Fruit fly (Drosophila melanogaster) whole organism, embryonic: ENCODE data around the gene mld.
A peak's percentile ranks its signal among the peaks of the same experiment; 100 is the strongest.

Experiments used
- Bgb ChIP-seq: fragments of 200-800 bp; sonication (Bioruptor generic); IDR thresholded peaks from 2 replicates; pipeline ENCODE4 v1.3.6; 2022; ENCODE audit warnings: missing biosample characterization, missing genetic modification characterization; ENCODE audit not compliant: partially characterized antibody
- Blimp-1 ChIP-seq: fragments of 200-800 bp; sonication (Bioruptor generic); optimal IDR thresholded peaks from 3 replicates; lab custom pipeline; 2018; ENCODE audit warnings: missing biosample characterization, missing genetic modification characterization, mild to moderate bottlenecking, moderate library complexity, missing genetic modification reagents
- CG12391 ChIP-seq: fragments of 200-800 bp; sonication (Bioruptor generic); optimal IDR thresholded peaks from 3 replicates; lab custom pipeline; 2018; ENCODE audit warnings: missing biosample characterization, mild to moderate bottlenecking, missing genetic modification characterization, moderate library complexity
- CG12769 ChIP-seq: fragments of 200-800 bp; sonication (Bioruptor generic); optimal IDR thresholded peaks from 2 replicates; lab custom pipeline; 2019; ENCODE audit warnings: missing biosample characterization, mild to moderate bottlenecking, missing genetic modification characterization, moderate library complexity
- CG13894 ChIP-seq: fragments of 200-800 bp; sonication (Bioruptor generic); optimal IDR thresholded peaks from 3 replicates; lab custom pipeline; 2018; ENCODE audit warnings: missing biosample characterization, mild to moderate bottlenecking, missing genetic modification characterization, moderate library complexity
- CG14050 ChIP-seq: fragments of 200-800 bp; sonication (Bioruptor generic); IDR thresholded peaks from 3 replicates; pipeline ENCODE4 v1.3.6; 2022; ENCODE audit warnings: missing biosample characterization, missing genetic modification characterization
- CG15696 ChIP-seq: fragments of 200-800 bp; sonication (Bioruptor generic); optimal IDR thresholded peaks from 2 replicates; lab custom pipeline; 2019; ENCODE audit warnings: missing biosample characterization, mild to moderate bottlenecking, missing genetic modification characterization, moderate library complexity
- CG1832 ChIP-seq: fragments of 200-800 bp; sonication (Bioruptor generic); optimal IDR thresholded peaks from 2 replicates; lab custom pipeline; 2017; ENCODE audit warnings: missing biosample characterization, mild to moderate bottlenecking, missing genetic modification characterization, inconsistent platforms
- CG2712 ChIP-seq: fragments of 200-800 bp; optimal IDR thresholded peaks from 3 replicates; lab custom pipeline; 2019; ENCODE audit warnings: missing biosample characterization, mild to moderate bottlenecking, missing genetic modification characterization, moderate library complexity
- CG32772 ChIP-seq: fragments of 200-800 bp; sonication (Bioruptor generic); IDR thresholded peaks from 2 replicates; pipeline ENCODE4 v1.3.6; 2022; ENCODE audit warnings: missing biosample characterization, missing genetic modification characterization
- CG9727 ChIP-seq: fragments of 200-800 bp; sonication (Bioruptor generic); optimal IDR thresholded peaks from 3 replicates; lab custom pipeline; 2017; ENCODE audit warnings: missing biosample characterization, mild to moderate bottlenecking, missing genetic modification characterization
- CG9932 ChIP-seq: fragments of 200-800 bp; sonication (Bioruptor generic); IDR thresholded peaks from 2 replicates; pipeline ENCODE4 v1.3.6; 2022; ENCODE audit warnings: missing biosample characterization, missing genetic modification characterization
- D19A ChIP-seq: fragments of 200-800 bp; optimal IDR thresholded peaks from 3 replicates; lab custom pipeline; 2019; ENCODE audit warnings: missing biosample characterization, mild to moderate bottlenecking, missing genetic modification characterization, moderate library complexity
- Deaf1 ChIP-seq: fragments of 200-800 bp; optimal IDR thresholded peaks from 3 replicates; lab custom pipeline; 2019; ENCODE audit warnings: missing biosample characterization, mild to moderate bottlenecking, missing genetic modification characterization, moderate library complexity
- E2f2 ChIP-seq: fragments of 200-800 bp; sonication (Bioruptor generic); IDR thresholded peaks from 2 replicates; pipeline ENCODE4 v1.3.6; 2022; ENCODE audit warnings: missing biosample characterization, missing genetic modification characterization
- H15 ChIP-seq: fragments of 200-800 bp; sonication (Bioruptor generic); IDR thresholded peaks from 3 replicates; pipeline ENCODE4 v1.3.6; 2022; ENCODE audit warnings: missing biosample characterization, missing genetic modification characterization
- H2.0 ChIP-seq: fragments of 200-800 bp; sonication (Bioruptor generic); IDR thresholded peaks from 2 replicates; pipeline ENCODE4 v1.3.6; 2022; ENCODE audit warnings: missing biosample characterization, missing genetic modification characterization
- MTF-1 ChIP-seq: fragments of 200-800 bp; sonication (Bioruptor generic); optimal IDR thresholded peaks from 2 replicates; lab custom pipeline; 2018; ENCODE audit warnings: missing biosample characterization, mild to moderate bottlenecking, missing genetic modification characterization, borderline replicate concordance
- Oaz ChIP-seq: fragments of 200-800 bp; sonication (Bioruptor generic); IDR thresholded peaks from 2 replicates; pipeline ENCODE4 v1.3.6; 2022; ENCODE audit warnings: missing biosample characterization, missing genetic modification characterization
- Six4 ChIP-seq: fragments of 200-800 bp; sonication (Bioruptor generic); optimal IDR thresholded peaks from 2 replicates; lab custom pipeline; 2016; ENCODE audit warnings: missing biosample characterization, missing genetic modification characterization
- Tbp ChIP-seq: fragments of >200 bp; optimal IDR thresholded peaks from 2 replicates; lab custom pipeline; 2018; ENCODE audit warnings: missing biosample characterization, missing genetic modification characterization
- abd-A ChIP-seq: fragments of 200-800 bp; sonication (Bioruptor generic); optimal IDR thresholded peaks from 3 replicates; lab custom pipeline; 2019; ENCODE audit warnings: missing biosample characterization, mild to moderate bottlenecking, missing genetic modification characterization, moderate library complexity
- bsh ChIP-seq, 2 experiments: fragments of 200-800 bp; sonication (Bioruptor generic); optimal IDR thresholded peaks; 2 replicates each; lab custom pipeline; 2017 to 2018; ENCODE audit warnings: mild to moderate bottlenecking in 2 of 2, missing biosample characterization in 2 of 2, missing genetic modification characterization in 2 of 2, moderate library complexity in 1 of 2
- chinmo ChIP-seq: fragments of 200-800 bp; sonication (Bioruptor generic); IDR thresholded peaks from 4 replicates; pipeline ENCODE4 v1.3.6; 2022; ENCODE audit warnings: missing biosample characterization, missing genetic modification characterization; ENCODE audit not compliant: partially characterized antibody
- chm ChIP-seq: fragments of 200-800 bp; sonication (Bioruptor generic); IDR thresholded peaks from 2 replicates; pipeline ENCODE4 v1.3.6; 2022; ENCODE audit warnings: missing biosample characterization, missing genetic modification characterization
- corto ChIP-seq: fragments of 200-800 bp; sonication (Bioruptor generic); optimal IDR thresholded peaks from 2 replicates; lab custom pipeline; 2016; ENCODE audit warnings: missing biosample characterization, mild to moderate bottlenecking, missing genetic modification characterization, moderate library complexity
- dmrt99B ChIP-seq: fragments of 200-800 bp; sonication (Bioruptor generic); optimal IDR thresholded peaks from 2 replicates; lab custom pipeline; 2018; ENCODE audit warnings: missing biosample characterization, mild to moderate bottlenecking, missing genetic modification characterization, moderate library complexity
- fd102C ChIP-seq: fragments of 200-800 bp; sonication (Bioruptor generic); optimal IDR thresholded peaks from 2 replicates; lab custom pipeline; 2018; ENCODE audit warnings: missing biosample characterization, mild to moderate bottlenecking, missing genetic modification characterization, moderate library complexity
- grn ChIP-seq: fragments of 200-800 bp; sonication (Bioruptor generic); optimal IDR thresholded peaks from 3 replicates; lab custom pipeline; 2017; ENCODE audit warnings: missing biosample characterization, missing genetic modification characterization
- ham ChIP-seq: fragments of 200-800 bp; sonication (Bioruptor generic); IDR thresholded peaks from 2 replicates; pipeline ENCODE4 v1.3.6; 2022; ENCODE audit warnings: missing biosample characterization, missing genetic modification characterization
- jumu ChIP-seq: fragments of 200-800 bp; sonication (Bioruptor generic); optimal IDR thresholded peaks from 3 replicates; lab custom pipeline; 2016; ENCODE audit warnings: missing biosample characterization, missing genetic modification characterization
- lbe ChIP-seq: fragments of 200-800 bp; sonication (Bioruptor generic); optimal IDR thresholded peaks from 2 replicates; lab custom pipeline; 2016; ENCODE audit warnings: missing biosample characterization, mild to moderate bottlenecking, missing genetic modification characterization
- lov ChIP-seq, 2 experiments: fragments of 200-800 bp in 1 of 2; fragments of >200 bp in 1 of 2; sonication (Bioruptor generic) in 1 of 2; IDR thresholded peaks in 1 of 2; optimal IDR thresholded peaks in 1 of 2; 2 replicates in 1 of 2; 3 replicates in 1 of 2; pipeline versions ENCODE4 v1.3.6 to Lab custom; 2017 to 2022; ENCODE audit warnings: missing biosample characterization in 1 of 2, missing genetic modification characterization in 1 of 2
- nom ChIP-seq: fragments of 200-800 bp; sonication (Bioruptor generic); optimal IDR thresholded peaks from 2 replicates; lab custom pipeline; 2017; ENCODE audit warnings: missing biosample characterization, missing genetic modification characterization, mild to moderate bottlenecking, moderate library complexity, missing genetic modification reagents
- onecut ChIP-seq: fragments of 200-800 bp; sonication (Bioruptor generic); IDR thresholded peaks from 2 replicates; pipeline ENCODE4 v1.3.6; 2022; ENCODE audit warnings: missing biosample characterization, missing genetic modification characterization
- pb ChIP-seq: fragments of 200-800 bp; sonication (Bioruptor generic); optimal IDR thresholded peaks from 3 replicates; lab custom pipeline; 2016; ENCODE audit warnings: missing biosample characterization, missing genetic modification characterization
- phol ChIP-seq: fragments of 200-800 bp; sonication (Bioruptor generic); optimal IDR thresholded peaks from 3 replicates; lab custom pipeline; 2018; ENCODE audit warnings: missing biosample characterization, mild to moderate bottlenecking, missing genetic modification characterization, moderate library complexity
- pros ChIP-seq: fragments of 200-800 bp; sonication (Bioruptor generic); optimal IDR thresholded peaks from 3 replicates; lab custom pipeline; 2019; ENCODE audit warnings: missing biosample characterization, mild to moderate bottlenecking, missing genetic modification characterization, moderate library complexity
- rib ChIP-seq: fragments of 200-800 bp; sonication (Bioruptor generic); IDR thresholded peaks from 2 replicates; pipeline ENCODE4 v1.3.6; 2022; ENCODE audit warnings: missing biosample characterization, missing genetic modification characterization
- sd ChIP-seq: fragments of 200-800 bp; sonication (Bioruptor generic); optimal IDR thresholded peaks from 3 replicates; lab custom pipeline; 2018; ENCODE audit warnings: missing biosample characterization, mild to moderate bottlenecking, missing genetic modification characterization, moderate library complexity
- sens ChIP-seq: fragments of 200-800 bp; sonication (Bioruptor generic); peaks from one replicate; lab custom pipeline; 2016; ENCODE audit warnings: missing biosample characterization, missing genetic modification characterization
- sim ChIP-seq: fragments of 200-800 bp; sonication (Bioruptor generic); IDR thresholded peaks from 2 replicates; pipeline ENCODE4 v1.3.6; 2022; ENCODE audit warnings: missing biosample characterization, missing genetic modification characterization
- stc ChIP-seq: fragments of 200-800 bp; sonication (Bioruptor generic); IDR thresholded peaks from 2 replicates; pipeline ENCODE4 v1.3.6; 2022; ENCODE audit warnings: missing biosample characterization, missing genetic modification characterization
- sug ChIP-seq: fragments of 200-800 bp; optimal IDR thresholded peaks from 2 replicates; lab custom pipeline; 2019; ENCODE audit warnings: missing biosample characterization, mild to moderate bottlenecking, missing genetic modification characterization, moderate library complexity
- tll ChIP-seq, 2 experiments: fragments of 200-800 bp in 1 of 2; fragments of >200 bp in 1 of 2; sonication (Bioruptor generic) in 1 of 2; optimal IDR thresholded peaks; 2 replicates each; lab custom pipeline; 2017 to 2019; ENCODE audit warnings: missing biosample characterization in 2 of 2, missing genetic modification characterization in 2 of 2, mild to moderate bottlenecking in 1 of 2, moderate library complexity in 1 of 2
- vnd ChIP-seq: fragments of 200-800 bp; sonication (Bioruptor generic); IDR thresholded peaks from 3 replicates; pipeline ENCODE4 v1.3.6; 2022; ENCODE audit warnings: missing biosample characterization, missing genetic modification characterization; ENCODE audit not compliant: partially characterized antibody
- vvl ChIP-seq: fragments of 200-800 bp; sonication (Bioruptor generic); IDR thresholded peaks from 2 replicates; pipeline ENCODE4 v1.3.6; 2022; ENCODE audit warnings: missing biosample characterization, missing genetic modification characterization
- zf30C ChIP-seq: fragments of 200-800 bp; sonication (Bioruptor generic); optimal IDR thresholded peaks from 3 replicates; lab custom pipeline; 2018; ENCODE audit warnings: missing biosample characterization, mild to moderate bottlenecking, missing genetic modification characterization

Gene mld

dm6 chr3R:24603399-24604131, 18.1 kb downstream of the mld start (continued):
- no peak for TF ChIP-seq MTF-1 (GFP tag; lab: Kevin White, UChicago)
- TF ChIP-seq pros, result peak; percentile 66
- no peak for TF ChIP-seq rib (GFP tag; lab: Robert Waterston, UW)
- TF ChIP-seq vvl (GFP tag; lab: Robert Waterston, UW), result peak; percentile 93
- 0 out of 2 replicates have a peak, but pooled peaks have one; percentile 23 for TF ChIP-seq chm
- TF ChIP-seq CG32772 (GFP tag; lab: Robert Waterston, UW), result no peak
- peak; percentile 45 for TF ChIP-seq zf30C (GFP tag; lab: Kevin White, UChicago)
- TF ChIP-seq pb, result no peak
- TF ChIP-seq lbe (GFP tag; lab: Kevin White, UChicago), result peak; percentile 62
- TF ChIP-seq bsh (GFP tag; optimal IDR thresholded peaks at IDR 0.05; lab: Kevin White, UChicago), result no peak
- no peak for TF ChIP-seq CG12391 (tag; lab: Kevin White, UChicago)
- TF ChIP-seq Bgb (GFP tag; lab: Robert Waterston, UW), result 0 out of 2 replicates have a peak, but pooled peaks have one; percentile 7
- TF ChIP-seq Oaz, result no peak
- TF ChIP-seq lov (optimal IDR thresholded peaks at IDR 0.05; lab: Kevin White, UChicago), result no peak
- no peak for TF ChIP-seq lov (GFP tag; IDR thresholded peaks at IDR 0.05; lab: Robert Waterston, UW)
- TF ChIP-seq Deaf1 (tag; lab: Kevin White, UChicago), result peak; percentile 77
- no peak for TF ChIP-seq Six4
- TF ChIP-seq sens (GFP tag; lab: Kevin White, UChicago), result peak; percentile 83
- peak; percentile 90 for TF ChIP-seq CG12769 (tag; lab: Kevin White, UChicago)
- peak; percentile 37 for TF ChIP-seq sd (tag; lab: Kevin White, UChicago)
- no peak for TF ChIP-seq H15 (GFP tag; lab: Robert Waterston, UW)
- TF ChIP-seq onecut (GFP tag; lab: Robert Waterston, UW), result no peak
- TF ChIP-seq jumu (GFP tag; lab: Kevin White, UChicago), result no peak
- TF ChIP-seq Blimp-1 (GFP tag; lab: Kevin White, UChicago), result peak; percentile 42
- peak; percentile 11 for TF ChIP-seq CG2712 (tag; lab: Kevin White, UChicago)
- TF ChIP-seq grn (GFP tag; lab: Kevin White, UChicago), result peak; percentile 47
- no peak for TF ChIP-seq Tbp (GFP tag; lab: Kevin White, UChicago)
- no peak for TF ChIP-seq dmrt99B (tag; lab: Kevin White, UChicago)
- no peak for TF ChIP-seq ham (GFP tag; lab: Robert Waterston, UW)
- TF ChIP-seq CG9727 (GFP tag; lab: Kevin White, UChicago), result peak; percentile 10
- TF ChIP-seq sug, result peak; percentile 3
- no peak for TF ChIP-seq H2.0 (GFP tag; lab: Robert Waterston, UW)
- peak; percentile 42 for TF ChIP-seq abd-A (tag; lab: Kevin White, UChicago)
- no peak for TF ChIP-seq stc (GFP tag; lab: Robert Waterston, UW)
- TF ChIP-seq CG13894 (tag; lab: Kevin White, UChicago), result peak; percentile 81
- peak; percentile 80 for TF ChIP-seq nom (GFP tag; lab: Kevin White, UChicago)
- no peak for TF ChIP-seq CG9932 (GFP tag; lab: Robert Waterston, UW)
- peak; percentile 58 for TF ChIP-seq corto (GFP tag; lab: Kevin White, UChicago)
- peak; percentile 67; the same call in 2 of the 4 replicates for TF ChIP-seq chinmo
- TF ChIP-seq, all 482 proteins: peak for 23

dm6 chr3R:24604165-24604564, 18.7 kb downstream of the mld start:
- TF ChIP-seq CG1832 (GFP tag; lab: Kevin White, UChicago), result no peak
- TF ChIP-seq D19A (tag; lab: Kevin White, UChicago), result peak; percentile 9
- no peak for TF ChIP-seq sim (GFP tag; lab: Robert Waterston, UW)
- TF ChIP-seq E2f2 (GFP tag; lab: Robert Waterston, UW), result 0 out of 2 replicates have a peak, but pooled peaks have one; percentile 8
- TF ChIP-seq sd (tag; lab: Kevin White, UChicago), result peak; percentile 81
- TF ChIP-seq sug, result no peak
- TF ChIP-seq vvl (GFP tag; lab: Robert Waterston, UW), result peak; percentile 41; the same call in 1 of the 2 replicates
- peak; percentile 60 for TF ChIP-seq CG12769 (tag; lab: Kevin White, UChicago)
- TF ChIP-seq vnd (GFP tag; lab: Robert Waterston, UW), result no peak
- TF ChIP-seq tll (GFP tag; optimal IDR thresholded peaks at IDR 0.05; lab: Kevin White, UChicago), result peak in 1 of 2 experiments; percentile 20
- TF ChIP-seq phol (tag; lab: Kevin White, UChicago), result no peak
- TF ChIP-seq CG14050 (GFP tag; lab: Robert Waterston, UW), result no peak
- TF ChIP-seq fd102C (GFP tag; lab: Kevin White, UChicago), result peak; percentile 57
- peak; percentile 61 for TF ChIP-seq sens (GFP tag; lab: Kevin White, UChicago)
- TF ChIP-seq CG15696 (tag; lab: Kevin White, UChicago), result peak; percentile 9
